Fruit fly (Drosophila melanogaster) whole organism, pupa: ENCODE results near the gene GstD1.

ENCODE experiments used
- CG4496 ChIP-seq: fragments of 200-800 bp; sonication (Bioruptor generic); IDR thresholded peaks from 3 replicates; pipeline ENCODE4 v1.3.6; 2022; ENCODE audit warnings: missing biosample characterization, missing genetic modification characterization
- EcR ChIP-seq: fragments of 200-800 bp; sonication (Bioruptor generic); optimal IDR thresholded peaks from 3 replicates; lab custom pipeline; 2019; ENCODE audit warnings: missing biosample characterization, missing genetic modification characterization, mild to moderate bottlenecking, moderate library complexity, missing genetic modification reagents
- Snoo ChIP-seq: fragments of 200-800 bp; sonication (Bioruptor generic); optimal IDR thresholded peaks from 3 replicates; lab custom pipeline; 2017; ENCODE audit warnings: missing biosample characterization, mild to moderate bottlenecking, missing genetic modification characterization, inconsistent platforms

DNA sequence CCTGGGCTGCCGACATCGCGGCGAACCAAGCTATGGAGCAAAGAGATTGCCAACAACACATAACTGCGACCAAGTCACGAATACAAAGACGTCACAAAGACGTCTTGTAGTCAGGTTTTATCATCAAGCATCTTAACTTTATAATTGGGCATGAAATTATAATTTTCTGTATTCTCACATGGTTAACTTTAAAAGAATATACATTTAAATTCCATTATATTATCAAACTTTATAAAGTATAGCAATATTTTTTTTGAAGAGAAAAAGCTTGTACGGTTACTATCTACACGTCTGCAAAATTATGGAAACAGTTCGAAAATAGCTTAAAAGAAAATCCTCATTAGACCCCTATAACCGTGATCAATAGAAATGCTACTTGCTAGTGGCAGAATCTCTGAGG is 17.1 kb downstream of the GstD1 start, which contains the start of gene CG10041:
- TF ChIP-seq EcR (GFP tag; lab: Kevin White, UChicago) (no peak), CG4496 (no peak), Snoo (tag; lab: Kevin White, UChicago) (no peak)
